Worm (Caenorhabditis elegans) whole organism, L4 larva: ENCODE results near the gene Y57G7A.1.

ENCODE experiments used
- D1046.2 ChIP-seq: fragments of 200-800 bp; sonication (Bioruptor generic); IDR thresholded peaks from 2 replicates; pipeline ENCODE4 v1.3.6; 2022; ENCODE audit warnings: missing genetic modification characterization, missing compliant biosample characterization
- F44E2.7 ChIP-seq: fragments of 200-800 bp; sonication (Bioruptor generic); IDR thresholded peaks from 2 replicates; pipeline ENCODE4 v2.1.2; 2022; ENCODE audit warnings: missing genetic modification characterization, missing compliant biosample characterization
- R02D3.7 ChIP-seq: fragments of 150-350 bp; sonication (generic microtip); optimal IDR thresholded peaks from 3 replicates; lab custom pipeline; 2014; ENCODE audit warnings: missing biosample characterization, missing genetic modification characterization
- T20F7.1 ChIP-seq: fragments of 200-800 bp; sonication (Bioruptor generic); optimal IDR thresholded peaks from 2 replicates; lab custom pipeline; 2018; ENCODE audit warnings: mild to moderate bottlenecking, missing genetic modification characterization, missing compliant biosample characterization
- Y105C5A.15 ChIP-seq: fragments of 200-800 bp; sonication (Bioruptor generic); IDR thresholded peaks from 2 replicates; pipeline ENCODE4 v1.3.6; 2022; ENCODE audit warnings: missing genetic modification characterization, missing compliant biosample characterization
- ZK546.5 ChIP-seq, 2 experiments: sonication (generic microtip); optimal IDR thresholded peaks; 2 replicates each; lab custom pipeline; 2017; ENCODE audit warnings: missing biosample characterization in 2 of 2, missing genetic modification characterization in 2 of 2
- aha-1 ChIP-seq: fragments of 150-350 bp; peaks from one replicate; lab custom pipeline; 2014; ENCODE audit warnings: missing biosample characterization, missing genetic modification characterization
- aly-2 ChIP-seq: sonication (generic microtip); optimal IDR thresholded peaks from 2 replicates; lab custom pipeline; 2018; ENCODE audit warnings: missing biosample characterization, missing genetic modification characterization
- ama-1 ChIP-seq: fragments of 150-350 bp; optimal IDR thresholded peaks from 2 replicates; lab custom pipeline; 2014; ENCODE audit warnings: inconsistent platforms, mixed read lengths
- arid-1 ChIP-seq: fragments of 200-800 bp; sonication (Bioruptor generic); conservative IDR thresholded peaks from 2 replicates; pipeline ENCODE4 v1.3.6; 2022; ENCODE audit warnings: missing genetic modification reagents, missing genetic modification characterization, missing compliant biosample characterization
- ceh-20 ChIP-seq: fragments of 200-800 bp; sonication (Bioruptor generic); IDR thresholded peaks from 2 replicates; pipeline ENCODE4 v1.3.6; 2022; ENCODE audit warnings: missing genetic modification reagents, missing genetic modification characterization, missing compliant biosample characterization
- ceh-62 ChIP-seq: sonication (generic microtip); optimal IDR thresholded peaks from 2 replicates; lab custom pipeline; 2017; ENCODE audit warnings: missing biosample characterization, missing genetic modification characterization
- ces-1 ChIP-seq: fragments of 150-350 bp; sonication (generic microtip); optimal IDR thresholded peaks from 4 replicates; lab custom pipeline; 2014; ENCODE audit warnings: missing biosample characterization, missing genetic modification reagents, missing genetic modification characterization
- cey-2 ChIP-seq: sonication (generic microtip); optimal IDR thresholded peaks from 3 replicates; lab custom pipeline; 2017; ENCODE audit warnings: missing genetic modification characterization, mild to moderate bottlenecking, missing compliant biosample characterization, antibody characterized with exemption, borderline replicate concordance; ENCODE audit not compliant: insufficient read depth
- daf-12 ChIP-seq: fragments of 150-350 bp; optimal IDR thresholded peaks from 2 replicates; lab custom pipeline; 2014; ENCODE audit warnings: missing biosample characterization, missing genetic modification reagents, missing genetic modification characterization
- dmd-6 ChIP-seq: fragments of 200-800 bp; sonication (Bioruptor generic); IDR thresholded peaks from 2 replicates; pipeline ENCODE4 v1.3.6; 2022; ENCODE audit warnings: missing genetic modification reagents, missing genetic modification characterization, missing compliant biosample characterization
- dmd-8 ChIP-seq: fragments of 200-800 bp; sonication (Bioruptor generic); IDR thresholded peaks from 2 replicates; pipeline ENCODE4 v1.3.6; 2022; ENCODE audit warnings: missing genetic modification characterization, missing compliant biosample characterization
- duxl-1 ChIP-seq: sonication (generic microtip); optimal IDR thresholded peaks from 2 replicates; lab custom pipeline; 2016; ENCODE audit warnings: mild to moderate bottlenecking, missing genetic modification characterization, moderate library complexity, missing compliant biosample characterization; ENCODE audit not compliant: poor library complexity
- dve-1 ChIP-seq: sonication (generic microtip); optimal IDR thresholded peaks from 2 replicates; lab custom pipeline; 2017; ENCODE audit warnings: antibody characterized with exemption, mild to moderate bottlenecking, missing genetic modification characterization, missing compliant biosample characterization; ENCODE audit not compliant: insufficient read depth
- fkh-10 ChIP-seq: fragments of 150-350 bp; optimal IDR thresholded peaks from 2 replicates; lab custom pipeline; 2014; ENCODE audit warnings: missing biosample characterization, missing genetic modification reagents, missing genetic modification characterization
- hif-1 ChIP-seq, 2 experiments: sonication (generic microtip); optimal IDR thresholded peaks; 2 replicates each; lab custom pipeline; 2016 to 2017; ENCODE audit warnings: missing compliant biosample characterization in 2 of 2, missing genetic modification characterization in 2 of 2, missing genetic modification reagents in 2 of 2, missing genotype in 2 of 2, mild to moderate bottlenecking in 1 of 2
- hlh-11 ChIP-seq: fragments of 200-800 bp; sonication (Bioruptor generic); optimal IDR thresholded peaks from 2 replicates; lab custom pipeline; 2018; ENCODE audit warnings: mild to moderate bottlenecking, missing genetic modification characterization, missing compliant biosample characterization
- lin-1 ChIP-seq: fragments of 200-800 bp; sonication (Bioruptor generic); IDR thresholded peaks from 2 replicates; pipeline ENCODE4 v1.3.6; 2022; ENCODE audit warnings: missing genetic modification reagents, missing genetic modification characterization, missing compliant biosample characterization
- lin-15B ChIP-seq: fragments of 150-350 bp; sonication (generic microtip); optimal IDR thresholded peaks from 3 replicates; lab custom pipeline; 2014; ENCODE audit warnings: missing biosample characterization, missing genetic modification characterization
- lin-39 ChIP-seq: fragments of 150-350 bp; optimal IDR thresholded peaks from 2 replicates; lab custom pipeline; 2014; ENCODE audit warnings: missing biosample characterization, missing genetic modification reagents, missing genetic modification characterization
- lir-3 ChIP-seq: sonication (generic microtip); optimal IDR thresholded peaks from 2 replicates; lab custom pipeline; 2016; ENCODE audit warnings: mild to moderate bottlenecking, missing genetic modification characterization, missing compliant biosample characterization
- lsy-2 ChIP-seq, 2 experiments: fragments of 150-350 bp in 1 of 2; sonication (generic microtip) in 1 of 2; optimal IDR thresholded peaks; 2 replicates each; lab custom pipeline; 2014 to 2017; ENCODE audit warnings: missing biosample characterization in 2 of 2, missing genetic modification characterization in 2 of 2
- madf-5 ChIP-seq, 2 experiments: fragments of 200-800 bp; sonication (Bioruptor generic); IDR thresholded peaks; 2 replicates each; pipeline ENCODE4 v1.3.6; 2022; ENCODE audit warnings: missing compliant biosample characterization in 2 of 2, missing genetic modification characterization in 2 of 2
- mdl-1 ChIP-seq, 2 experiments: fragments of 150-350 bp in 1 of 2; sonication (generic microtip) in 1 of 2; optimal IDR thresholded peaks; 2 replicates each; lab custom pipeline; 2014 to 2017; ENCODE audit warnings: missing biosample characterization in 2 of 2, missing genetic modification characterization in 2 of 2
- mdt-29 ChIP-seq: fragments of 200-800 bp; sonication (Bioruptor generic); IDR thresholded peaks from 2 replicates; pipeline ENCODE4 v1.3.6; 2022; ENCODE audit warnings: missing genetic modification reagents, missing genetic modification characterization, missing compliant biosample characterization
- mxl-2 ChIP-seq: fragments of 200-800 bp; sonication (Bioruptor generic); conservative IDR thresholded peaks from 2 replicates; pipeline ENCODE4 v1.3.6; 2022; ENCODE audit warnings: missing genetic modification reagents, missing genetic modification characterization, missing compliant biosample characterization
- mxl-3 ChIP-seq: fragments of 200-800 bp; sonication (Bioruptor generic); optimal IDR thresholded peaks from 2 replicates; lab custom pipeline; 2018; ENCODE audit warnings: mild to moderate bottlenecking, missing genetic modification characterization, missing compliant biosample characterization
- nhr-10 ChIP-seq: fragments of 150-350 bp; optimal IDR thresholded peaks from 2 replicates; lab custom pipeline; 2014; ENCODE audit warnings: missing biosample characterization, missing genetic modification characterization
- nhr-102 ChIP-seq: sonication (generic microtip); optimal IDR thresholded peaks from 2 replicates; lab custom pipeline; 2016; ENCODE audit warnings: mild to moderate bottlenecking, missing genetic modification characterization, moderate library complexity, missing compliant biosample characterization
- nhr-25 ChIP-seq: sonication (generic microtip); optimal IDR thresholded peaks from 2 replicates; lab custom pipeline; 2017; ENCODE audit warnings: missing genetic modification characterization, mild to moderate bottlenecking, missing compliant biosample characterization, antibody characterized with exemption, moderate library complexity, borderline replicate concordance; ENCODE audit not compliant: insufficient read depth
- nhr-28 ChIP-seq: fragments of 150-350 bp; optimal IDR thresholded peaks from 2 replicates; lab custom pipeline; 2014; ENCODE audit warnings: missing biosample characterization, missing genetic modification characterization
- nhr-48 ChIP-seq: sonication (generic microtip); optimal IDR thresholded peaks from 2 replicates; lab custom pipeline; 2016; ENCODE audit warnings: mild to moderate bottlenecking, missing genetic modification characterization, missing compliant biosample characterization
- nhr-77 ChIP-seq: fragments of 150-350 bp; optimal IDR thresholded peaks from 2 replicates; lab custom pipeline; 2014; ENCODE audit warnings: missing biosample characterization, missing genetic modification characterization
- php-3 ChIP-seq: fragments of 200-800 bp; sonication (Bioruptor generic); IDR thresholded peaks from 2 replicates; pipeline ENCODE4 v1.3.6; 2022; ENCODE audit warnings: missing genetic modification reagents, missing genetic modification characterization, missing compliant biosample characterization
- pqm-1 ChIP-seq: sonication (generic microtip); optimal IDR thresholded peaks from 2 replicates; lab custom pipeline; 2017; ENCODE audit warnings: missing biosample characterization, missing genetic modification characterization
- rbr-2 ChIP-seq: sonication (generic microtip); optimal IDR thresholded peaks from 2 replicates; lab custom pipeline; 2016; ENCODE audit warnings: missing genotype, missing genetic modification characterization, missing compliant biosample characterization
- saeg-2 ChIP-seq: fragments of 200-800 bp; sonication (Bioruptor generic); IDR thresholded peaks from 2 replicates; pipeline ENCODE4 v1.3.6; 2022; ENCODE audit warnings: missing genetic modification reagents, missing genetic modification characterization, missing compliant biosample characterization
- set-16 ChIP-seq: fragments of 200-800 bp; sonication (Bioruptor generic); IDR thresholded peaks from 2 replicates; pipeline ENCODE4 v1.3.6; 2022; ENCODE audit warnings: missing genetic modification reagents, missing genetic modification characterization, missing compliant biosample characterization
- snpc-1.2 ChIP-seq: fragments of 200-800 bp; sonication (Bioruptor generic); IDR thresholded peaks from 2 replicates; pipeline ENCODE4 v1.3.6; 2022; ENCODE audit warnings: missing genetic modification reagents, missing genetic modification characterization, missing compliant biosample characterization
- spr-1 ChIP-seq: sonication (generic microtip); optimal IDR thresholded peaks from 2 replicates; lab custom pipeline; 2016; ENCODE audit warnings: mild to moderate bottlenecking, missing genetic modification characterization, missing compliant biosample characterization
- spr-3 ChIP-seq: fragments of 200-800 bp; sonication (Bioruptor generic); optimal IDR thresholded peaks from 2 replicates; lab custom pipeline; 2018; ENCODE audit warnings: mild to moderate bottlenecking, missing genetic modification characterization, missing compliant biosample characterization
- tag-97 ChIP-seq: fragments of 200-800 bp; sonication (Bioruptor generic); IDR thresholded peaks from 2 replicates; pipeline ENCODE4 v1.3.6; 2022; ENCODE audit warnings: missing genetic modification characterization, missing compliant biosample characterization
- unc-62 ChIP-seq, 3 experiments: fragments of 150-350 bp in 1 of 3; sonication (generic microtip); optimal IDR thresholded peaks in 2 of 3; peaks in 1 of 3; 1 replicate in 1 of 3; 2 replicates in 2 of 3; lab custom pipeline; 2014 to 2017; ENCODE audit warnings: missing biosample characterization in 3 of 3, missing genetic modification characterization in 3 of 3, missing genetic modification reagents in 3 of 3, missing genotype in 1 of 3
- zag-1 ChIP-seq: fragments of 150-350 bp; optimal IDR thresholded peaks from 2 replicates; lab custom pipeline; 2014; ENCODE audit warnings: missing biosample characterization, missing genetic modification characterization
- zfp-3 ChIP-seq: fragments of 200-800 bp; sonication (Bioruptor generic); conservative IDR thresholded peaks from 2 replicates; pipeline ENCODE4 v1.3.6; 2022; ENCODE audit warnings: missing genetic modification reagents, missing genetic modification characterization, missing compliant biosample characterization
- zip-2 ChIP-seq: fragments of 150-350 bp; optimal IDR thresholded peaks from 2 replicates; lab custom pipeline; 2014; ENCODE audit warnings: missing biosample characterization, missing genetic modification characterization

The Y57G7A.1 gene

DNA sequence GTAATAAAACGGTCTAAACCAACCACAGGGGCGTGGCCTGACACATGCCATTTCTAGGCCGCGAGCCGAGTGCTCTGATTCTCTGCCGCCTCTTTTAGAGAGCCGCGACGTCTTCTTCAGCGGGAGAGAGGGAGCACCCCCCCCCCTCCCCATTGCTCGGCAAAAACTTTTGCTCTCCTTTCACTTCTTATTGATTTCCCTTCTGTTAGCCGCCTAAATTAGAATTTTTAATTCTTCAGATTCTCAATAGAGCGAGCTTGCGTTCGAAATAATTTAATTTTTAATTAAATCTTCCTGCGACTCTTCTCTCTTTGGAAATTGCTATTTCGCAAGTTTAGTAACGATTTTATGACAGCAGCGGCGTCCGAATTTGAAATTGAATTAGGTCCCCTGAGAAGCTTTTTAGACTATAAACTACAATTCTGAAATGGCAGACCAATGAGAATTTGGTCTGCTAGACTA is 25.0 kb downstream of the Y57G7A.1 start (continued):
- TF ChIP-seq mdl-1 (tag; optimal IDR thresholded peaks at IDR 0.05; lab: Kevin White, UChicago) (no peak), Y105C5A.15 (no peak), D1046.2 (GFP tag; lab: Robert Waterston, UW) (no peak), saeg-2 (GFP tag; lab: Robert Waterston, UW) (no peak), dve-1 (tag; lab: Kevin White, UChicago) (peak; percentile 14), zip-2 (no peak), hlh-11 (peak; percentile 37), fkh-10 (GFP tag; lab: Kevin White, UChicago) (no peak), T20F7.1 (GFP tag; lab: Kevin White, UChicago) (no peak), unc-62 (GFP tag; optimal IDR thresholded peaks at IDR 0.05 in 1 of 2; lab: Kevin White, UChicago) (peak in 1 of 2 experiments; percentile 62), unc-62 (tag; optimal IDR thresholded peaks at IDR 0.05; lab: Kevin White, UChicago) (no peak), daf-12 (no peak), dmd-6 (GFP tag; lab: Robert Waterston, UW) (0 out of 2 replicates have a peak, but pooled peaks have one; percentile 15), lin-15B (tag; lab: Kevin White, UChicago) (no peak), ces-1 (GFP tag; lab: Kevin White, UChicago) (peak; percentile 77), ceh-20 (GFP tag; lab: Robert Waterston, UW) (no peak), aha-1 (tag; lab: Kevin White, UChicago) (peak; percentile 94), snpc-1.2 (GFP tag; lab: Robert Waterston, UW) (no peak), lsy-2 (tag; optimal IDR thresholded peaks at IDR 0.05; lab: Kevin White, UChicago) (peak in 1 of 2 experiments; percentile 58), zfp-3 (GFP tag; lab: Robert Waterston, UW) (no peak), zag-1 (tag; lab: Kevin White, UChicago) (no peak), mdt-29 (no peak), mxl-2 (no peak), tag-97 (GFP tag; lab: Robert Waterston, UW) (no peak), dmd-8 (GFP tag; lab: Robert Waterston, UW) (no peak), nhr-10 (tag; lab: Kevin White, UChicago) (no peak), aly-2 (tag; lab: Kevin White, UChicago) (no peak), nhr-25 (tag; lab: Kevin White, UChicago) (no peak), spr-3 (GFP tag; lab: Kevin White, UChicago) (no peak), ZK546.5 (tag; optimal IDR thresholded peaks at IDR 0.05; lab: Kevin White, UChicago) (peak in 1 of 2 experiments; percentile 29), nhr-77 (tag; lab: Kevin White, UChicago) (no peak), mxl-3 (GFP tag; lab: Kevin White, UChicago) (no peak), F44E2.7 (GFP tag; lab: Robert Waterston, UW) (no peak), madf-5 (GFP tag; IDR thresholded peaks at IDR 0.05; lab: Robert Waterston, UW) (no peak), ceh-62 (tag; lab: Kevin White, UChicago) (no peak), hif-1 (tag; optimal IDR thresholded peaks at IDR 0.05; lab: Kevin White, UChicago) (peak in 1 of 2 experiments; percentile 12), ama-1 (lab: Kevin White, UChicago) (peak; percentile 1), nhr-28 (no peak), spr-1 (tag; lab: Kevin White, UChicago) (no peak), lin-39 (no peak), arid-1 (GFP tag; lab: Robert Waterston, UW) (no peak), lin-1 (GFP tag; lab: Robert Waterston, UW) (no peak), pqm-1 (tag; lab: Kevin White, UChicago) (no peak), lir-3 (no peak), R02D3.7 (tag; lab: Kevin White, UChicago) (no peak), nhr-48 (tag; lab: Kevin White, UChicago) (no peak), duxl-1 (tag; lab: Kevin White, UChicago) (no peak), set-16 (GFP tag; lab: Robert Waterston, UW) (peak; percentile 91), cey-2 (tag; lab: Kevin White, UChicago) (no peak), nhr-102 (tag; lab: Kevin White, UChicago) (peak; percentile 32), php-3 (GFP tag; lab: Robert Waterston, UW) (no peak), rbr-2 (tag; lab: Kevin White, UChicago) (peak; percentile 37)
